Fruit fly (Drosophila melanogaster): ENCODE data around the gene CG42779.

CG42779 gene

dm6 chr3R:17117607-17118327 is 3.6 kb upstream of the CG42779 start (continued):
- TF ChIP-seq sob (GFP tag; IDR thresholded peaks at IDR 0.05) (no peak), stwl (tag; optimal IDR thresholded peaks at IDR 0.05) (no peak), CG12155 (GFP tag; optimal IDR thresholded peaks at IDR 0.05) (no peak), zfh1 (GFP tag; IDR thresholded peaks at IDR 0.05) (no peak), psq (GFP tag; optimal IDR thresholded peaks at IDR 0.05) (peak; percentile 80), odd (GFP tag; optimal IDR thresholded peaks at IDR 0.05) (no peak), ci (GFP tag; IDR thresholded peaks at IDR 0.05) (no peak), Kr (GFP tag; optimal IDR thresholded peaks at IDR 0.05) (no peak), exex (tag; optimal IDR thresholded peaks at IDR 0.05) (no peak), MESR4 (GFP tag; optimal IDR thresholded peaks at IDR 0.05) (no peak), CG18599 (GFP tag; optimal IDR thresholded peaks at IDR 0.05) (no peak), CG2199 (GFP tag; IDR thresholded peaks at IDR 0.05) (peak; percentile 67; the same call in 2 of the 3 replicates), lab (GFP tag; optimal IDR thresholded peaks at IDR 0.05) (no peak), CG3847 (GFP tag; IDR thresholded peaks at IDR 0.05) (no peak), CG31388 (GFP tag; optimal IDR thresholded peaks at IDR 0.05) (no peak), CG11085 (GFP tag; IDR thresholded peaks at IDR 0.05) (no peak), ara (GFP tag; IDR thresholded peaks at IDR 0.05) (0 out of 2 replicates have a peak, but pooled peaks have one; percentile 34), twi (tag; optimal IDR thresholded peaks at IDR 0.05) (no peak), ash1 (GFP tag; optimal IDR thresholded peaks at IDR 0.05) (no peak), Gug (GFP tag; IDR thresholded peaks at IDR 0.05) (no peak), CG9876 (GFP tag; optimal IDR thresholded peaks at IDR 0.05) (no peak), wek (GFP tag; optimal IDR thresholded peaks at IDR 0.05) (no peak), E2f1 (GFP tag; IDR thresholded peaks at IDR 0.05) (no peak), CG4282 (GFP tag; optimal IDR thresholded peaks at IDR 0.05) (no peak), pita (GFP tag; optimal IDR thresholded peaks at IDR 0.05) (no peak), Oli (tag; optimal IDR thresholded peaks at IDR 0.05) (peak; percentile 22), CG4617 (GFP tag; optimal IDR thresholded peaks at IDR 0.05; ENCODE audit: borderline replicate concordance) (no peak), Bteb2 (GFP tag; optimal IDR thresholded peaks at IDR 0.05) (no peak), CG12942 (GFP tag; optimal IDR thresholded peaks at IDR 0.05) (no peak), pzg (GFP tag; optimal IDR thresholded peaks at IDR 0.05) (no peak), crp (GFP tag; optimal IDR thresholded peaks at IDR 0.05) (no peak), CG6689 (GFP tag; IDR thresholded peaks at IDR 0.05) (0 out of 2 replicates have a peak, but pooled peaks have one; percentile 8), D19A (tag; optimal IDR thresholded peaks at IDR 0.05) (peak; percentile 95), repo (GFP tag; optimal IDR thresholded peaks at IDR 0.05) (no peak), CG6272 (GFP tag; IDR thresholded peaks at IDR 0.05) (no peak), CG7928 (GFP tag; optimal IDR thresholded peaks at IDR 0.05) (no peak), bowl (GFP tag; IDR thresholded peaks at IDR 0.05) (no peak), CG4730 (GFP tag; IDR thresholded peaks at IDR 0.05) (no peak), Adf1 (GFP tag; IDR thresholded peaks at IDR 0.05) (no peak), Fer1 (GFP tag; optimal IDR thresholded peaks at IDR 0.05) (no peak), HLH3B (GFP tag; IDR thresholded peaks at IDR 0.05) (no peak), Sry-β (GFP tag; optimal IDR thresholded peaks at IDR 0.05) (no peak), CG30431 (GFP tag; optimal IDR thresholded peaks at IDR 0.05) (no peak), CG14860 (GFP tag; IDR thresholded peaks at IDR 0.05; ENCODE audit: partially characterized antibody) (no peak), Optix (GFP tag; IDR thresholded peaks at IDR 0.05) (0 out of 3 replicates have a peak, but pooled peaks have one; percentile 35), onecut (GFP tag; IDR thresholded peaks at IDR 0.05) (no peak; the same call in 1 of the 2 replicates), CG16815 (GFP tag; optimal IDR thresholded peaks at IDR 0.05) (peak; percentile 7), NK7.1 (GFP tag; optimal IDR thresholded peaks at IDR 0.05) (no peak), CG11696 (GFP tag; IDR thresholded peaks at IDR 0.05) (no peak), cad (GFP tag; optimal IDR thresholded peaks at IDR 0.05) (no peak), CG3838 (GFP tag; optimal IDR thresholded peaks at IDR 0.05) (no peak)

Data from whole organism, embryonic.